Worm (Caenorhabditis elegans) whole organism, young adult: ENCODE data around the gene nhr-192.

Experiments
- B0261.1 ChIP-seq: sonication (generic microtip); optimal IDR thresholded peaks from 2 replicates; lab custom pipeline; 2016; ENCODE audit warnings: mild to moderate bottlenecking, missing genetic modification characterization, moderate library complexity, missing compliant biosample characterization
- F37B4.10 ChIP-seq: fragments of 200-800 bp; sonication (Bioruptor generic); IDR thresholded peaks from 2 replicates; pipeline ENCODE4 v1.3.6; 2022; ENCODE audit warnings: missing genetic modification characterization, missing compliant biosample characterization
- Y53F4B.3 ChIP-seq: fragments of 200-800 bp; sonication (Bioruptor generic); IDR thresholded peaks from 2 replicates; pipeline ENCODE4 v1.3.6; 2022; ENCODE audit warnings: missing genetic modification reagents, missing genetic modification characterization, missing compliant biosample characterization
- akir-1 ChIP-seq: fragments of 200-800 bp; sonication (Bioruptor generic); optimal IDR thresholded peaks from 2 replicates; lab custom pipeline; 2018; ENCODE audit warnings: mild to moderate bottlenecking, missing genetic modification characterization, moderate library complexity, missing compliant biosample characterization
- ceh-58 ChIP-seq: fragments of 200-800 bp; sonication (Bioruptor generic); IDR thresholded peaks from 2 replicates; pipeline ENCODE4 v1.3.6; 2022; ENCODE audit warnings: missing genetic modification characterization, missing compliant biosample characterization
- ceh-79 ChIP-seq: sonication (generic microtip); optimal IDR thresholded peaks from 2 replicates; lab custom pipeline; 2017; ENCODE audit warnings: mild to moderate bottlenecking, missing genetic modification characterization, missing compliant biosample characterization
- mel-28 ChIP-seq: sonication (generic microtip); optimal IDR thresholded peaks from 2 replicates; lab custom pipeline; 2016; ENCODE audit warnings: borderline replicate concordance, mild to moderate bottlenecking, missing genetic modification characterization, missing compliant biosample characterization
- sea-2 ChIP-seq: fragments of 200-800 bp; sonication (Bioruptor generic); IDR thresholded peaks from 2 replicates; pipeline ENCODE4 v1.3.6; 2022; ENCODE audit warnings: missing genetic modification characterization, missing compliant biosample characterization
- xnd-1 ChIP-seq: sonication (generic microtip); optimal IDR thresholded peaks from 2 replicates; lab custom pipeline; 2016; ENCODE audit warnings: missing genotype, missing genetic modification reagents, missing genetic modification characterization, missing compliant biosample characterization
- zim-3 ChIP-seq: sonication (generic microtip); optimal IDR thresholded peaks from 2 replicates; lab custom pipeline; 2017; ENCODE audit warnings: mild to moderate bottlenecking, missing genetic modification characterization, moderate library complexity, missing compliant biosample characterization

DNA sequence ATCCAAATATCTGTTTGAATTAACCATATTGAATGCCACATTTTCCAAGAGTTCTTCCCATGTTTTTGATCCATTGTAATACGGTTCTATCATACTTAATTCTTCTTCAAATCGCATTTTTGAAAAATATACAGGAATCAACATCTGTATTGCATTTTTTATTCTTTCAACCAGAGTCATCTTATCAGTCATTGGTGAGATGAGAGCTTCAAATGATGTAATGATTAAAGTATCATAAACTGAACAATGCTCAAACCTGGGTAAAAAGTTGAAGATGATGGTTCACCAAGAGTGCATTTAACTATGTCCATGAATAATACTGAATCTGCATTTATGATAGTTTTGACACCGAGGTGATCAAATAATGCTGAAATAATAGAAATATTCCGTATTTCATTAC lies 33.4 kb upstream of the nhr-192 start:
- TF ChIP-seq ceh-79 (no peak), F37B4.10 (GFP tag; lab: Robert Waterston, UW) (no peak), mel-28 (tag; lab: Kevin White, UChicago) (no peak), sea-2 (no peak), ceh-58 (GFP tag; lab: Robert Waterston, UW) (no peak), zim-3 (tag; lab: Kevin White, UChicago) (no peak), akir-1 (GFP tag; lab: Kevin White, UChicago) (no peak), B0261.1 (tag; lab: Kevin White, UChicago) (no peak), Y53F4B.3 (GFP tag; lab: Robert Waterston, UW) (no peak), xnd-1 (tag; lab: Kevin White, UChicago) (no peak)
